Worm (Caenorhabditis elegans) whole organism, L1 larva: ENCODE measurements around the gene arrd-9.

ENCODE experiments used
- aly-2 ChIP-seq: fragments of 150-350 bp; optimal IDR thresholded peaks from 2 replicates; lab custom pipeline; 2014; ENCODE audit warnings: missing biosample characterization, missing genetic modification characterization
- ama-1 ChIP-seq: fragments of 150-350 bp; optimal IDR thresholded peaks from 2 replicates; lab custom pipeline; 2014
- ces-1 ChIP-seq: fragments of 150-350 bp; optimal IDR thresholded peaks from 2 replicates; lab custom pipeline; 2014; ENCODE audit warnings: missing biosample characterization, missing genetic modification reagents, missing genetic modification characterization
- hpl-2 ChIP-seq: fragments of 150-350 bp; optimal IDR thresholded peaks from 2 replicates; lab custom pipeline; 2014; ENCODE audit warnings: missing biosample characterization, missing genetic modification reagents, missing genetic modification characterization
- nhr-76 ChIP-seq: sonication (generic microtip); optimal IDR thresholded peaks from 2 replicates; lab custom pipeline; 2017; ENCODE audit warnings: missing biosample characterization, missing genetic modification characterization
- snpc-4 ChIP-seq: fragments of 150-350 bp; optimal IDR thresholded peaks from 2 replicates; lab custom pipeline; 2014; ENCODE audit warnings: missing biosample characterization, missing genetic modification characterization
- snu-23 ChIP-seq: sonication (generic microtip); optimal IDR thresholded peaks from 2 replicates; lab custom pipeline; 2016; ENCODE audit warnings: missing genetic modification characterization, missing compliant biosample characterization
- xbp-1 ChIP-seq: sonication (generic microtip); optimal IDR thresholded peaks from 2 replicates; lab custom pipeline; 2016; ENCODE audit warnings: missing genetic modification characterization, missing compliant biosample characterization

ce11 chrII:12467047-12467446 is 13.7 kb downstream of the arrd-9 start, which contains the start of gene srg-16:
- TF ChIP-seq snu-23 (GFP tag; lab: Kevin White, UChicago) (no peak), xbp-1 (tag; lab: Kevin White, UChicago) (no peak), snpc-4 (tag; lab: Kevin White, UChicago) (no peak), ama-1 (no peak), hpl-2 (GFP tag; lab: Kevin White, UChicago) (no peak), nhr-76 (tag; lab: Kevin White, UChicago) (no peak), ces-1 (GFP tag; lab: Kevin White, UChicago) (no peak), aly-2 (tag; lab: Kevin White, UChicago) (no peak)
